Fruit fly (Drosophila melanogaster): Measurements from ENCODE around the gene CG14966.

DNA sequence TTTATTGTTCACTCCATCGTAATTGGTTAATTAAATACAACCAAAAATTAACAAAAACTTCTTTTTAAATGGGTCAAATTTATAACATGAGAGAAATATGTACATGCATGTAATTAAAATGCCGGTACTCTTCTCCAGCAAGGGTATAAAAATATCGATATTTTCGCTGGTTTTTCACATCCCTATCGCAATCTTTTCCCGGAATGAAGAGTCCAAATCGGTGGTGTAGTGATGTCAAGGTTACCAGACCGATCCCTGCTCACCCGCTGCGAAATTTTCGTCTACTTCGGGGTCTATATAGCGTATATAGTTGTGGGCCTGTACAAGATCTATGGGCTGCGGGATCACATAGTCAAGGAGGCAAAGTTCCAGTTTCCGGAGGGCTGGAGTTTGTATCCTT lies 35.5 kb downstream of the CG14966 start, which contains the start of gene rasp:
- TF ChIP-seq toe (GFP tag; optimal IDR thresholded peaks at IDR 0.05), result no peak
- TF ChIP-seq CG12768 (GFP tag; optimal IDR thresholded peaks at IDR 0.05), result no peak
- TF ChIP-seq CG1620 (GFP tag; optimal IDR thresholded peaks at IDR 0.05), result no peak

All from whole organism, adult.